ENCODE assay signal across 1 worm cellular context in genomic region chrX:601340-601757, ce11.
TF ChIP-seq lines count a peak whose summit lies in the region.

No protein-coding gene starts in this region.

TF ChIP-seq in whole organism, L1 larva, 84 proteins besides CTCF, POLR2A, EP300 and RAD21 (continued from another document):
- TF ChIP-seq snpc-4 (tag; optimal IDR thresholded peaks at IDR 0.05; lab: Kevin White, UChicago) (no peak), blmp-1 (tag; optimal IDR thresholded peaks at IDR 0.05; lab: Kevin White, UChicago) (no peak), elt-2 (tag; optimal IDR thresholded peaks at IDR 0.05; lab: Kevin White, UChicago) (no peak), mdl-1 (tag; optimal IDR thresholded peaks at IDR 0.05; lab: Kevin White, UChicago) (no peak), fkh-10 (GFP tag; optimal IDR thresholded peaks at IDR 0.05; lab: Kevin White, UChicago) (peak; percentile 58), nhr-90 (tag; optimal IDR thresholded peaks at IDR 0.05; lab: Kevin White, UChicago; ENCODE audit: poor library complexity) (no peak), ceh-63 (GFP tag; optimal IDR thresholded peaks at IDR 0.05; lab: Kevin White, UChicago) (peak; percentile 47), sup-37 (GFP tag; optimal IDR thresholded peaks at IDR 0.05; lab: Kevin White, UChicago) (no peak), pqm-1 (tag; optimal IDR thresholded peaks at IDR 0.05; lab: Kevin White, UChicago) (no peak), sox-4 (tag; optimal IDR thresholded peaks at IDR 0.05; lab: Kevin White, UChicago) (no peak), jun-1 (tag; optimal IDR thresholded peaks at IDR 0.05; lab: Kevin White, UChicago) (peak; percentile 8), lsy-2 (tag; optimal IDR thresholded peaks at IDR 0.05; lab: Kevin White, UChicago) (peak; percentile 6 to 32), nhr-20 (tag; optimal IDR thresholded peaks at IDR 0.05; lab: Kevin White, UChicago) (peak; percentile 1), fkh-4 (tag; optimal IDR thresholded peaks at IDR 0.05; lab: Kevin White, UChicago; ENCODE audit: borderline replicate concordance) (no peak), rnt-1 (tag; optimal IDR thresholded peaks at IDR 0.05; lab: Kevin White, UChicago) (no peak), nhr-237 (tag; optimal IDR thresholded peaks at IDR 0.05; lab: Kevin White, UChicago) (no peak), lin-14 (GFP tag; optimal IDR thresholded peaks at IDR 0.05; lab: Kevin White, UChicago) (peak; percentile 90), isw-1 (GFP tag; IDR thresholded peaks at IDR 0.05; lab: Robert Waterston, UW) (peak; percentile 40), hlh-4 (tag; optimal IDR thresholded peaks at IDR 0.05; lab: Kevin White, UChicago) (no peak), nhr-28 (tag; optimal IDR thresholded peaks at IDR 0.05; lab: Kevin White, UChicago) (no peak), efl-3 (GFP tag; optimal IDR thresholded peaks at IDR 0.05; lab: Kevin White, UChicago) (no peak), C04F5.9 (tag; optimal IDR thresholded peaks at IDR 0.05; lab: Kevin White, UChicago) (no peak), elt-3 (tag; optimal IDR thresholded peaks at IDR 0.05; lab: Kevin White, UChicago) (no peak), F16B12.6 (tag; optimal IDR thresholded peaks at IDR 0.05; lab: Kevin White, UChicago) (no peak), snu-23 (GFP tag; optimal IDR thresholded peaks at IDR 0.05; lab: Kevin White, UChicago) (peak; percentile 11), xbp-1 (tag; optimal IDR thresholded peaks at IDR 0.05; lab: Kevin White, UChicago) (no peak), aly-2 (tag; optimal IDR thresholded peaks at IDR 0.05; lab: Kevin White, UChicago) (no peak), tbx-2 (tag; optimal IDR thresholded peaks at IDR 0.05; lab: Kevin White, UChicago) (peak; percentile 51), nhr-12 (tag; optimal IDR thresholded peaks at IDR 0.05; lab: Kevin White, UChicago) (no peak), aha-1 (tag; optimal IDR thresholded peaks at IDR 0.05; lab: Kevin White, UChicago) (no peak), hpl-2 (GFP tag; optimal IDR thresholded peaks at IDR 0.05; lab: Kevin White, UChicago) (no peak), mef-2 (tag; optimal IDR thresholded peaks at IDR 0.05; lab: Kevin White, UChicago) (no peak), lin-13 (GFP tag; optimal IDR thresholded peaks at IDR 0.05; lab: Kevin White, UChicago) (no peak), fos-1 (tag; optimal IDR thresholded peaks at IDR 0.05; lab: Kevin White, UChicago) (no peak), grh-1 (GFP tag; IDR thresholded peaks at IDR 0.05; lab: Robert Waterston, UW) (no peak), C34B4.2 (tag; optimal IDR thresholded peaks at IDR 0.05; lab: Kevin White, UChicago) (no peak), egl-27 (tag; optimal IDR thresholded peaks at IDR 0.05; lab: Kevin White, UChicago) (no peak), ces-1 (GFP tag; optimal IDR thresholded peaks at IDR 0.05; lab: Kevin White, UChicago) (peak; percentile 29), lin-39 (tag; optimal IDR thresholded peaks at IDR 0.05; lab: Kevin White, UChicago) (no peak), unc-98 (GFP tag; IDR thresholded peaks at IDR 0.05; lab: Robert Waterston, UW) (no peak), ceh-8 (GFP tag; optimal IDR thresholded peaks at IDR 0.05; lab: Kevin White, UChicago) (no peak), unc-130 (tag; optimal IDR thresholded peaks at IDR 0.05; lab: Kevin White, UChicago) (no peak), lin-15B (tag; optimal IDR thresholded peaks at IDR 0.05; lab: Kevin White, UChicago) (no peak), nhr-11 (tag; optimal IDR thresholded peaks at IDR 0.05; lab: Kevin White, UChicago) (no peak), fkh-8 (tag; optimal IDR thresholded peaks at IDR 0.05; lab: Kevin White, UChicago) (peak; percentile 84), ets-5 (GFP tag; IDR thresholded peaks at IDR 0.05; lab: Robert Waterston, UW) (no peak), unc-30 (tag; optimal IDR thresholded peaks at IDR 0.05; lab: Kevin White, UChicago) (no peak), nhr-85 (tag; lab: Kevin White, UChicago) (peak; percentile 23), skn-1 (tag; optimal IDR thresholded peaks at IDR 0.05; lab: Kevin White, UChicago) (peak; percentile 87), ztf-11 (tag; optimal IDR thresholded peaks at IDR 0.05; lab: Kevin White, UChicago) (peak in 1 of 2 experiments; percentile 1), Y116A8C.19 (tag; optimal IDR thresholded peaks at IDR 0.05; lab: Kevin White, UChicago; ENCODE audit: borderline replicate concordance) (no peak), nhr-76 (tag; optimal IDR thresholded peaks at IDR 0.05; lab: Kevin White, UChicago) (no peak), efl-1 (optimal IDR thresholded peaks at IDR 0.05; lab: Kevin White, UChicago) (no peak), efl-1 (GFP tag; optimal IDR thresholded peaks at IDR 0.05 in 1 of 2; lab: Kevin White, UChicago) (no peak), irx-1 (tag; optimal IDR thresholded peaks at IDR 0.05; lab: Kevin White, UChicago) (no peak), ama-1 (optimal IDR thresholded peaks at IDR 0.05; lab: Kevin White, UChicago) (no peak), zag-1 (tag; optimal IDR thresholded peaks at IDR 0.05; lab: Kevin White, UChicago) (no peak), sptf-1 (tag; optimal IDR thresholded peaks at IDR 0.05; lab: Kevin White, UChicago) (no peak), zip-4 (GFP tag; optimal IDR thresholded peaks at IDR 0.05; lab: Kevin White, UChicago) (no peak), ztf-4 (tag; optimal IDR thresholded peaks at IDR 0.05; lab: Kevin White, UChicago) (no peak), ceh-82 (tag; optimal IDR thresholded peaks at IDR 0.05; lab: Kevin White, UChicago) (peak in 2 of 3 experiments; percentile 8 to 78), mep-1 (tag; optimal IDR thresholded peaks at IDR 0.05; lab: Kevin White, UChicago) (no peak), swsn-7 (tag; optimal IDR thresholded peaks at IDR 0.05; lab: Kevin White, UChicago) (peak; percentile 42), dsc-1 (tag; optimal IDR thresholded peaks at IDR 0.05; lab: Kevin White, UChicago) (no peak), egl-13 (tag; optimal IDR thresholded peaks at IDR 0.05; lab: Kevin White, UChicago) (peak; percentile 27), nhr-19 (GFP tag; conservative IDR thresholded peaks at IDR 0.05; lab: Robert Waterston, UW) (no peak), ceh-90 (tag; optimal IDR thresholded peaks at IDR 0.05; lab: Kevin White, UChicago) (no peak), C16A3.4 (tag; optimal IDR thresholded peaks at IDR 0.05; lab: Kevin White, UChicago) (no peak)
TF ChIP-seq in whole organism, L1 larva: peak in this region for 24.
